Worm (Caenorhabditis elegans): ENCODE measurements around the gene col-110.

DNA sequence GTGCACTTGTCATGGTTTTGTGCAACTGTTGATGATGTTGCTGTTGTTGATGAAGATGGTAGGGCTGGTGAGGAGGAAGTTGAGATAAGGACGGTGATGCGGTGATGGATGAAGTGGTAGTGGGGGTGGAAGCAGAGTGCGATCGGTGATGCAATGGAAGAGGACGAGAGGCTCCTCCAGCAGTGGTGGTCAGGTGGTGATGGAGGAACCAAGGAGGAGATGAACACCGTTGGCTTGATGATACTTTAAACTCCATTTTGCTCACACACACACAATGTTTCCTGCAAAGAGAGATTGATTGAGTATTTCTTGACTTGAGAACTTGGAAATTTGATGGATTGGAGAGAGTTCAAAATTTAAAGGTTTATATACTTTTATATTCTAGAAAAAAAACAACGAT, 28.4 kb upstream of the col-110 start, which contains the start of gene F19C7.8:
- TF ChIP-seq elt-1 (tag; optimal IDR thresholded peaks at IDR 0.05; ENCODE audit: borderline replicate concordance, insufficient read depth) = no peak
- no peak for TF ChIP-seq mep-1 (tag; optimal IDR thresholded peaks at IDR 0.05)
- TF ChIP-seq blmp-1 (tag; optimal IDR thresholded peaks at IDR 0.05) = no peak
- no peak for TF ChIP-seq ztf-11 (tag; optimal IDR thresholded peaks at IDR 0.05)
- no peak for TF ChIP-seq pha-4 (tag; optimal IDR thresholded peaks at IDR 0.05)
- no peak for TF ChIP-seq sptf-1 (tag; optimal IDR thresholded peaks at IDR 0.05)
